Worm (Caenorhabditis elegans): ENCODE data around the gene C49A9.2.

DNA sequence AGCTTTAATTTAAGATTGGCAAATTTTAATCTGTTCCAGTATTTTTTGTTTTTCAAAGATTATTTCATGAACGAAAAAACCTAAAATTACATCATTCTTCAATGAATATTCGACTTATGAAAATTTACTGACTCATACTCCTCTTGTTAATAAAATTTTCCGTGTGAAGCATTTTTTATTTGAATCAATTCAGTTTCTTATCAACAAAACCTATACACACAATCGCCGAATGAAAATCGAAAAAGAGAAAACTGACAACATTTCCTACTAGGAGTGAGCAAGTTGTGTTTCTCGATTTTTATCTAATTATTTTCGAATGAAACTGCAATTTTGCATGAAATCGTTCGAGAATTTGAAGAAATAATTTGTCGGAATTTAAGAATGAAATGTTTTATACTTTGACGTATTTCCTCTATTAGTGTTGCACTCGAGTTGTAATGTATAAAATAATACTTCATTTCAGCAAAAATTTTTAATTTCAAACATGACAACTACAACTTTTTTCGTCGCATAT, 5.4 kb downstream of the C49A9.2 start, which contains the start of gene F58F9.4:
- TF ChIP-seq him-1 (tag; optimal IDR thresholded peaks at IDR 0.05) (no peak), dao-5 (tag; optimal IDR thresholded peaks at IDR 0.05) (no peak)
